Worm (Caenorhabditis elegans): Measurements from ENCODE around the gene T28C12.6.

DNA sequence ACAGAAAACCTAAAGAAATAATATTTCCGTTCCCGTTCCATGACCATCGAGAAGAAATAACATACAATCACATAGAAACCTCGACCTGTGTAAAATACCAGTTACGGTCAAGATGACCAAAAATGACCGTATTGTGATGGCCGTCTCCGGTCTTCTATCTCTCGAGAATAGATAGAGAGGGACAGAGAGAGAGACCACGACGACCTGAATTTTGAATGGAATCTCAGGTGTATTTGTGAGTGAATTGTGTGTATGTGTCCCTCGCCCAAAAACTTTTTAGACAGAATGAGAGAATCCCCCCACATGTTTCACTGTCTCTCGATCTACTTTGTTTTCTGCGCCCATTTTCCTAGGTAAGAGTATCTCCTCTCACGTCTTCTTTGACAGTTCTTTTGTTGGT is 18.9 kb upstream of the T28C12.6 start:
- TF ChIP-seq W03F9.2 (tag; optimal IDR thresholded peaks at IDR 0.05) (no peak), dao-5 (tag; optimal IDR thresholded peaks at IDR 0.05) (no peak), him-1 (tag; optimal IDR thresholded peaks at IDR 0.05) (no peak)
